Worm (Caenorhabditis elegans): ENCODE results near the gene hst-1.

The hst-1 gene

DNA sequence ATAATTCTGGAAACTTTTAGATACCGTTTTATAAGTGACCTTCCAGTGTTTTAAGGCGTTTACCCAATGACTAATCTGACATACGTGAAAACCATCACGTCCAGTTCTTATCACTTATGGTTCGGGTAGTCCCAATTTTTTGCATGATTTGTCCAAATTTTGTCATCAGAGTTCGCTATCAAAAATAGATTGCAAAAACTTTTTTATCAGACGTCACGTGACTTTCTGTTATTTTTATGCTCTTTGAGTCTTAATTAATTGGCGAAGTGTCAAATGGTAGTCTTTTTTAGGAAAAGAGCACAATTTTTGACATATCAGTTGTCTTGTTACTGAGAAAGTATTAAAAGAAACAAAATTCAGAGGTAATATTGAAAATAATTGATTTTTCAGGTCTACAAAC, 38.3 kb upstream of the hst-1 start:
- TF ChIP-seq madf-6 (GFP tag; IDR thresholded peaks at IDR 0.05) (no peak), Y67H2A.10 (GFP tag; conservative IDR thresholded peaks at IDR 0.05) (no peak), dox-1 (GFP tag; IDR thresholded peaks at IDR 0.05) (no peak), egrh-3 (GFP tag; IDR thresholded peaks at IDR 0.05) (no peak), efl-1 (GFP tag; optimal IDR thresholded peaks at IDR 0.05) (no peak), nhr-80 (tag; optimal IDR thresholded peaks at IDR 0.05) (peak; percentile 77), B0035.1 (tag; optimal IDR thresholded peaks at IDR 0.05) (no peak), nhr-27 (tag; optimal IDR thresholded peaks at IDR 0.05) (no peak), unc-62 (GFP tag; optimal IDR thresholded peaks at IDR 0.05) (peak; percentile 4), tbx-9 (tag; optimal IDR thresholded peaks at IDR 0.05; ENCODE audit: borderline replicate concordance) (no peak), cebp-1 (GFP tag; IDR thresholded peaks at IDR 0.05) (no peak), cebp-1 (tag; optimal IDR thresholded peaks at IDR 0.05) (peak; percentile 36), mcd-1 (GFP tag; IDR thresholded peaks at IDR 0.05) (no peak), nhr-90 (tag; optimal IDR thresholded peaks at IDR 0.05) (no peak), ccch-3 (GFP tag; optimal IDR thresholded peaks at IDR 0.05) (no peak), B0019.2 (GFP tag; conservative IDR thresholded peaks at IDR 0.05) (no peak), F49E8.2 (tag; optimal IDR thresholded peaks at IDR 0.05; ENCODE audit: insufficient read depth) (no peak), ets-4 (GFP tag; optimal IDR thresholded peaks at IDR 0.05) (no peak)

DNA sequence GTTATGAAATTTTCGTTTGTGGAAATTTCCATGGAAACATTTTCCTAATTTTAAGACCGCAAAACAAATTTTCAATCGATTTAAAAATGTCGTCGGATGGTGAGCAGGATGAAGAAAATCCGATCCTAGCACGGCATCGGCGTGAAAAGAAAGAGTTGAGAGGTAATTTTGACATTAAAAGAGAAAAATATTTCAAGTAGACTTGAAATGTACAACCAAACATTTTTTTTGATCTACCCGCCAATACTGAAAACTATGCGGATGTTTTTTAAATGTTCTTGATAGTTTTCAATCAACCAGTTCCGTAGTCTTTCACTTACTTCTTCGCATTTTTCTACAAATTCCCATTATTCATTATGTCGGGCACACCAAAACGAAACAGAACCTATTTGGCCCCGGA, 36.8 kb upstream of the hst-1 start, which contains the start of gene otub-3:
Gene otub-3 (plus strand): TSS at position 56 of the 400 bp plus-strand sequence.
- TF ChIP-seq akir-1 (GFP tag; optimal IDR thresholded peaks at IDR 0.05) = no peak
- TF ChIP-seq B0336.3 (GFP tag; IDR thresholded peaks at IDR 0.05) = peak; percentile 44; the same call in 1 of the 2 replicates
- TF ChIP-seq ets-4 (GFP tag; optimal IDR thresholded peaks at IDR 0.05) = no peak
- TF ChIP-seq B0035.1 (tag; optimal IDR thresholded peaks at IDR 0.05) = no peak
- no peak for TF ChIP-seq lin-26 (GFP tag; IDR thresholded peaks at IDR 0.05)
- TF ChIP-seq hrde-1 (tag; optimal IDR thresholded peaks at IDR 0.05; ENCODE audit: borderline replicate concordance) = peak; percentile 24
- TF ChIP-seq ztf-6 (GFP tag; IDR thresholded peaks at IDR 0.05) = no peak
- TF ChIP-seq ztf-28 (GFP tag; IDR thresholded peaks at IDR 0.05) = no peak
- peak; percentile 66 for TF ChIP-seq xnd-1 (tag; optimal IDR thresholded peaks at IDR 0.05)
- TF ChIP-seq athp-1 (tag; optimal IDR thresholded peaks at IDR 0.05) = peak; percentile 4
- TF ChIP-seq lin-54 (GFP tag; optimal IDR thresholded peaks at IDR 0.05) = peak; percentile 13
- no peak for TF ChIP-seq C06A6.2 (GFP tag; conservative IDR thresholded peaks at IDR 0.05)
- TF ChIP-seq repo-1 (tag; optimal IDR thresholded peaks at IDR 0.05) = peak; percentile 20
- TF ChIP-seq ztf-3 (GFP tag; optimal IDR thresholded peaks at IDR 0.05) = no peak
- TF ChIP-seq madf-8 (GFP tag; conservative IDR thresholded peaks at IDR 0.05) = peak; percentile 74
- TF ChIP-seq unc-62 (GFP tag; optimal IDR thresholded peaks at IDR 0.05) = no peak
- TF ChIP-seq ama-1 (optimal IDR thresholded peaks at IDR 0.05) = no peak
- TF ChIP-seq ama-1 (GFP tag; optimal IDR thresholded peaks at IDR 0.05) = peak in 1 of 2 experiments; percentile 18
- no peak for TF ChIP-seq lsy-27 (tag; optimal IDR thresholded peaks at IDR 0.05; ENCODE audit: borderline replicate concordance, insufficient read depth)
- no peak for TF ChIP-seq pha-4 (tag; optimal IDR thresholded peaks at IDR 0.05)
- 0 out of 2 replicates have a peak, but pooled peaks have one; percentile 57 for TF ChIP-seq attf-6 (GFP tag; IDR thresholded peaks at IDR 0.05)
- TF ChIP-seq ceh-79 (tag; optimal IDR thresholded peaks at IDR 0.05) = no peak
- no peak for TF ChIP-seq F57A8.1 (GFP tag; optimal IDR thresholded peaks at IDR 0.05)
- peak; percentile 85 for TF ChIP-seq madf-6 (GFP tag; IDR thresholded peaks at IDR 0.05)
- TF ChIP-seq F33H1.4 (GFP tag; IDR thresholded peaks at IDR 0.05) = no peak
- TF ChIP-seq efl-1 (GFP tag; optimal IDR thresholded peaks at IDR 0.05) = peak; percentile 78
- no peak for TF ChIP-seq sea-2 (GFP tag; IDR thresholded peaks at IDR 0.05)
